Worm (Caenorhabditis elegans) whole organism, L4/young adult: ENCODE results near the gene ptp-1.

ENCODE experiments used
- W03F9.2 ChIP-seq: fragments of 150-350 bp; optimal IDR thresholded peaks from 2 replicates; lab custom pipeline; 2014; ENCODE audit warnings: missing biosample characterization, missing genetic modification characterization
- dao-5 ChIP-seq: sonication (generic microtip); optimal IDR thresholded peaks from 2 replicates; lab custom pipeline; 2016; ENCODE audit warnings: missing genotype, missing genetic modification characterization, moderate library complexity, missing compliant biosample characterization
- him-1 ChIP-seq: sonication (generic microtip); optimal IDR thresholded peaks from 2 replicates; lab custom pipeline; 2016; ENCODE audit warnings: missing genotype, missing genetic modification reagents, missing genetic modification characterization, missing compliant biosample characterization

DNA sequence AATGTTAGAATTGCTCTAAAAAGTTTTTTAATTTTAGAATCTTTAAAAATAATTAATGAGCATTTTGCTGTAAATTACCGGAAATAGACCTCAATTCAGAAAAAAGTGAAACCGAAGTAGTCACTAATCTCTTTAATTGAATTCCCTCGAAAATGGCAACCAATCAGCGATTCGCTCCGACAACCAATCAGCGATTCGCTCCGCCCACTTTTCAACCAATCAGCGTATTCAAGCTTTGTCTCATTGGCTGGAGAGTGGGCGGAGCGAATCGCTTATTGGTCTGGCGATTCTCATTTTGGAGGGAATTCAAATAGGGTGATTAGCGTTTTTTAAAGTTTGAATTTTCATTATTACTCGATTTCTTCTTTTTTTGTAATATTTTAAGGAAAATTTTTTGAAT, 44.4 kb downstream of the ptp-1 start:
- TF ChIP-seq dao-5 (tag; lab: Kevin White, UChicago), result no peak
- no peak for TF ChIP-seq him-1 (tag; lab: Kevin White, UChicago)
- no peak for TF ChIP-seq W03F9.2
